Worm (Caenorhabditis elegans) whole organism, young adult: ENCODE data around the gene C09F12.3.

Source experiments
- B0035.1 ChIP-seq: sonication (generic microtip); optimal IDR thresholded peaks from 2 replicates; lab custom pipeline; 2016; ENCODE audit warnings: missing genetic modification characterization, mild to moderate bottlenecking, missing compliant biosample characterization, missing genotype, missing genetic modification reagents
- C06A6.2 ChIP-seq: fragments of 200-800 bp; sonication (Bioruptor generic); conservative IDR thresholded peaks from 2 replicates; pipeline ENCODE4 v1.3.6; 2022; ENCODE audit warnings: missing genetic modification characterization, missing compliant biosample characterization
- C17E4.6 ChIP-seq: fragments of 200-800 bp; sonication (Bioruptor generic); IDR thresholded peaks from 2 replicates; pipeline ENCODE4 v1.3.6; 2022; ENCODE audit warnings: missing genetic modification reagents, missing genetic modification characterization, missing compliant biosample characterization
- F10E7.11 ChIP-seq: sonication (generic microtip); optimal IDR thresholded peaks from 2 replicates; lab custom pipeline; 2017; ENCODE audit warnings: mild to moderate bottlenecking, missing genetic modification characterization, moderate library complexity, missing compliant biosample characterization
- F22D6.2 ChIP-seq: sonication (generic microtip); optimal IDR thresholded peaks from 2 replicates; lab custom pipeline; 2016; ENCODE audit warnings: mild to moderate bottlenecking, missing genetic modification characterization, missing compliant biosample characterization
- F23B12.7 ChIP-seq: sonication (generic microtip); optimal IDR thresholded peaks from 2 replicates; lab custom pipeline; 2017; ENCODE audit warnings: missing genetic modification characterization, mild to moderate bottlenecking, missing compliant biosample characterization, antibody characterized with exemption, moderate library complexity; ENCODE audit not compliant: insufficient read depth
- F39B2.1 ChIP-seq: fragments of 200-800 bp; sonication (Bioruptor generic); IDR thresholded peaks from 2 replicates; pipeline ENCODE4 v1.3.6; 2022; ENCODE audit warnings: missing genetic modification reagents, missing genetic modification characterization, missing compliant biosample characterization
- F49E8.2 ChIP-seq: sonication (generic microtip); optimal IDR thresholded peaks from 3 replicates; lab custom pipeline; 2017; ENCODE audit warnings: missing genetic modification characterization, mild to moderate bottlenecking, missing compliant biosample characterization, antibody characterized with exemption, moderate library complexity; ENCODE audit not compliant: insufficient read depth
- F52B5.7 ChIP-seq: sonication (generic microtip); optimal IDR thresholded peaks from 2 replicates; lab custom pipeline; 2016; ENCODE audit warnings: mild to moderate bottlenecking, missing genetic modification characterization, missing compliant biosample characterization
- F57A8.1 ChIP-seq: fragments of 200-800 bp; sonication (Bioruptor generic); optimal IDR thresholded peaks from 2 replicates; lab custom pipeline; 2018; ENCODE audit warnings: mild to moderate bottlenecking, missing genetic modification characterization, moderate library complexity, missing compliant biosample characterization
- T07F8.4 ChIP-seq: sonication (generic microtip); optimal IDR thresholded peaks from 2 replicates; lab custom pipeline; 2016; ENCODE audit warnings: mild to moderate bottlenecking, missing genetic modification characterization, moderate library complexity, missing compliant biosample characterization
- ama-1 ChIP-seq, 3 experiments: fragments of 150-350 bp in 1 of 3; sonication (generic microtip) in 2 of 3; optimal IDR thresholded peaks; 2 replicates each; lab custom pipeline; 2014 to 2018; ENCODE audit warnings: missing biosample characterization in 2 of 3, missing genetic modification characterization in 2 of 3, missing genetic modification reagents in 2 of 3
- aptf-2 ChIP-seq: fragments of 200-800 bp; sonication (Bioruptor generic); conservative IDR thresholded peaks from 2 replicates; pipeline ENCODE4 v1.3.6; 2022; ENCODE audit warnings: missing genetic modification reagents, missing genetic modification characterization, missing compliant biosample characterization
- athp-1 ChIP-seq: sonication (generic microtip); optimal IDR thresholded peaks from 2 replicates; lab custom pipeline; 2017; ENCODE audit warnings: mild to moderate bottlenecking, missing genetic modification characterization, missing compliant biosample characterization
- ccch-3 ChIP-seq: fragments of 200-800 bp; sonication (Bioruptor generic); optimal IDR thresholded peaks from 2 replicates; lab custom pipeline; 2018; ENCODE audit warnings: mild to moderate bottlenecking, missing genetic modification characterization, missing compliant biosample characterization
- cebp-1 ChIP-seq, 2 experiments: fragments of 200-800 bp in 1 of 2; sonication (Bioruptor generic) in 1 of 2; sonication (generic microtip) in 1 of 2; IDR thresholded peaks in 1 of 2; optimal IDR thresholded peaks in 1 of 2; 2 replicates each; pipeline versions ENCODE4 v1.3.6 to Lab custom; 2017 to 2022; ENCODE audit warnings: missing compliant biosample characterization in 2 of 2, missing genetic modification characterization in 2 of 2, mild to moderate bottlenecking in 1 of 2, missing genetic modification reagents in 1 of 2, moderate library complexity in 1 of 2
- ceh-58 ChIP-seq: fragments of 200-800 bp; sonication (Bioruptor generic); IDR thresholded peaks from 2 replicates; pipeline ENCODE4 v1.3.6; 2022; ENCODE audit warnings: missing genetic modification characterization, missing compliant biosample characterization
- ceh-79 ChIP-seq: sonication (generic microtip); optimal IDR thresholded peaks from 2 replicates; lab custom pipeline; 2017; ENCODE audit warnings: mild to moderate bottlenecking, missing genetic modification characterization, missing compliant biosample characterization
- ceh-91 ChIP-seq: fragments of 200-800 bp; sonication (Bioruptor generic); IDR thresholded peaks from 2 replicates; pipeline ENCODE4 v1.3.6; 2022; ENCODE audit warnings: missing genetic modification reagents, missing genetic modification characterization, missing compliant biosample characterization
- dpl-1 ChIP-seq: fragments of 150-350 bp; optimal IDR thresholded peaks from 2 replicates; lab custom pipeline; 2014; ENCODE audit warnings: missing biosample characterization, missing genetic modification reagents, missing genetic modification characterization
- ets-4 ChIP-seq: fragments of 200-800 bp; sonication (Bioruptor generic); optimal IDR thresholded peaks from 2 replicates; lab custom pipeline; 2018; ENCODE audit warnings: mild to moderate bottlenecking, missing genetic modification characterization, missing compliant biosample characterization
- hlh-12 ChIP-seq: sonication (generic microtip); optimal IDR thresholded peaks from 2 replicates; lab custom pipeline; 2016; ENCODE audit warnings: missing genetic modification characterization, missing compliant biosample characterization
- hmg-1.2 ChIP-seq: fragments of 200-800 bp; sonication (Bioruptor generic); IDR thresholded peaks from 2 replicates; pipeline ENCODE4 v1.3.6; 2022; ENCODE audit warnings: missing genetic modification reagents, missing genetic modification characterization, missing compliant biosample characterization
- mel-28 ChIP-seq: sonication (generic microtip); optimal IDR thresholded peaks from 2 replicates; lab custom pipeline; 2016; ENCODE audit warnings: borderline replicate concordance, mild to moderate bottlenecking, missing genetic modification characterization, missing compliant biosample characterization
- mes-4 ChIP-seq: sonication (generic microtip); optimal IDR thresholded peaks from 2 replicates; lab custom pipeline; 2016; ENCODE audit warnings: missing genotype, missing genetic modification characterization, missing compliant biosample characterization
- snpc-1.3 ChIP-seq: sonication (generic microtip); optimal IDR thresholded peaks from 2 replicates; lab custom pipeline; 2017; ENCODE audit warnings: missing genetic modification characterization, mild to moderate bottlenecking, missing compliant biosample characterization, antibody characterized with exemption, moderate library complexity, missing genotype, missing genetic modification reagents; ENCODE audit not compliant: insufficient read depth
- somi-1 ChIP-seq: fragments of 200-800 bp; sonication (Bioruptor generic); optimal IDR thresholded peaks from 2 replicates; lab custom pipeline; 2018; ENCODE audit warnings: mild to moderate bottlenecking, missing genetic modification characterization, missing compliant biosample characterization
- tbx-9 ChIP-seq: sonication (generic microtip); optimal IDR thresholded peaks from 2 replicates; lab custom pipeline; 2016; ENCODE audit warnings: borderline replicate concordance, missing genetic modification characterization, inconsistent platforms, missing compliant biosample characterization
- unc-130 ChIP-seq: sonication (generic microtip); optimal IDR thresholded peaks from 2 replicates; lab custom pipeline; 2016; ENCODE audit warnings: missing genetic modification reagents, missing genetic modification characterization, missing compliant biosample characterization
- xnd-1 ChIP-seq: sonication (generic microtip); optimal IDR thresholded peaks from 2 replicates; lab custom pipeline; 2016; ENCODE audit warnings: missing genotype, missing genetic modification reagents, missing genetic modification characterization, missing compliant biosample characterization
- zim-3 ChIP-seq: sonication (generic microtip); optimal IDR thresholded peaks from 2 replicates; lab custom pipeline; 2017; ENCODE audit warnings: mild to moderate bottlenecking, missing genetic modification characterization, moderate library complexity, missing compliant biosample characterization
- ztf-18 ChIP-seq: sonication (generic microtip); optimal IDR thresholded peaks from 2 replicates; lab custom pipeline; 2016; ENCODE audit warnings: missing genotype, mild to moderate bottlenecking, missing genetic modification characterization, missing compliant biosample characterization
- ztf-22 ChIP-seq: fragments of 200-800 bp; sonication (Bioruptor generic); optimal IDR thresholded peaks from 2 replicates; lab custom pipeline; 2018; ENCODE audit warnings: mild to moderate bottlenecking, missing genetic modification characterization, moderate library complexity, missing compliant biosample characterization
- ztf-6 ChIP-seq: fragments of 200-800 bp; sonication (Bioruptor generic); IDR thresholded peaks from 2 replicates; pipeline ENCODE4 v1.3.6; 2022; ENCODE audit warnings: missing genetic modification reagents, missing genetic modification characterization, missing compliant biosample characterization

The C09F12.3 gene

ce11 chrX:11061904-11062303, 19.2 kb upstream of the C09F12.3 start, which contains the start of gene lpr-5:
Gene lpr-5 (plus strand): TSS chrX:11062123.
- TF ChIP-seq ceh-58 (GFP tag; lab: Robert Waterston, UW) (no peak), F22D6.2 (tag; lab: Kevin White, UChicago) (no peak)

- no peak for TF ChIP-seq ets-4 (GFP tag; lab: Kevin White, UChicago)
- TF ChIP-seq C06A6.2 (GFP tag; lab: Robert Waterston, UW) = no peak
- no peak for TF ChIP-seq ztf-18 (tag; lab: Kevin White, UChicago)
- no peak for TF ChIP-seq xnd-1 (tag; lab: Kevin White, UChicago)
- TF ChIP-seq ceh-91 (GFP tag; lab: Robert Waterston, UW) = no peak
- no peak for TF ChIP-seq hlh-12 (tag; lab: Kevin White, UChicago)
- no peak for TF ChIP-seq ama-1 (optimal IDR thresholded peaks at IDR 0.05; lab: Kevin White, UChicago)
- TF ChIP-seq ama-1 (GFP tag; optimal IDR thresholded peaks at IDR 0.05; lab: Kevin White, UChicago) = no peak
- no peak for TF ChIP-seq ztf-6 (GFP tag; lab: Robert Waterston, UW)
- no peak for TF ChIP-seq ceh-79
- TF ChIP-seq T07F8.4 (tag; lab: Kevin White, UChicago) = no peak
- TF ChIP-seq F52B5.7 (tag; lab: Kevin White, UChicago) = no peak
- no peak for TF ChIP-seq C17E4.6 (GFP tag; lab: Robert Waterston, UW)
- no peak for TF ChIP-seq tbx-9 (tag; lab: Kevin White, UChicago)
- TF ChIP-seq F39B2.1 (GFP tag; lab: Robert Waterston, UW) = no peak
- TF ChIP-seq zim-3 (tag; lab: Kevin White, UChicago) = no peak
- no peak for TF ChIP-seq snpc-1.3
- TF ChIP-seq F23B12.7 (tag; lab: Kevin White, UChicago) = no peak
- no peak for TF ChIP-seq B0035.1 (tag; lab: Kevin White, UChicago)
- no peak for TF ChIP-seq somi-1 (GFP tag; lab: Kevin White, UChicago)
- no peak for TF ChIP-seq hmg-1.2 (GFP tag; lab: Robert Waterston, UW)
Measured at ce11 chrX:11060940-11061339, 18.3 kb upstream of the C09F12.3 start.

- no peak for TF ChIP-seq F57A8.1 (GFP tag; lab: Kevin White, UChicago)
- TF ChIP-seq ccch-3 (GFP tag; lab: Kevin White, UChicago) = no peak
- TF ChIP-seq T07F8.4 (tag; lab: Kevin White, UChicago) = no peak
- TF ChIP-seq mel-28 (tag; lab: Kevin White, UChicago) = no peak
- no peak for TF ChIP-seq mes-4 (tag; lab: Kevin White, UChicago)
- no peak for TF ChIP-seq snpc-1.3
- TF ChIP-seq dpl-1 = no peak
- TF ChIP-seq cebp-1 (GFP tag; IDR thresholded peaks at IDR 0.05; lab: Robert Waterston, UW) = no peak
- no peak for TF ChIP-seq cebp-1 (tag; optimal IDR thresholded peaks at IDR 0.05; lab: Kevin White, UChicago)
- no peak for TF ChIP-seq ztf-22 (GFP tag; lab: Kevin White, UChicago)
- no peak for TF ChIP-seq C17E4.6 (GFP tag; lab: Robert Waterston, UW)
- TF ChIP-seq F10E7.11 (tag; lab: Kevin White, UChicago) = no peak
- no peak for TF ChIP-seq athp-1 (tag; lab: Kevin White, UChicago)
- TF ChIP-seq unc-130 (GFP tag; lab: Kevin White, UChicago) = no peak
- no peak for TF ChIP-seq aptf-2
- TF ChIP-seq F49E8.2 (tag; lab: Kevin White, UChicago) = no peak
- TF ChIP-seq, all 124 proteins: peak for 0
Measured at ce11 chrX:11059744-11060143, 17.1 kb upstream of the C09F12.3 start, which contains the start of gene lpr-6. Gene lpr-6 (plus strand): TSS chrX:11059994.
